Worm (Caenorhabditis elegans): ENCODE measurements around the gene ubc-15.

The ubc-15 gene

ce11 chrII:2931564-2931963, 18.2 kb upstream of the ubc-15 start:
- TF ChIP-seq nhr-77 (tag; optimal IDR thresholded peaks at IDR 0.05) (no peak), spr-3 (GFP tag; optimal IDR thresholded peaks at IDR 0.05) (no peak), T26A8.4 (GFP tag; IDR thresholded peaks at IDR 0.05) (no peak), zag-1 (tag; optimal IDR thresholded peaks at IDR 0.05) (no peak), zip-2 (tag; optimal IDR thresholded peaks at IDR 0.05) (no peak), set-16 (GFP tag; IDR thresholded peaks at IDR 0.05) (0 out of 2 replicates have a peak, but pooled peaks have one; percentile 21), rbr-2 (tag; optimal IDR thresholded peaks at IDR 0.05) (no peak), mxl-2 (GFP tag; conservative IDR thresholded peaks at IDR 0.05) (no peak)

- TF ChIP-seq mep-1 (tag; optimal IDR thresholded peaks at IDR 0.05) = no peak
- TF ChIP-seq dmd-9 (GFP tag; IDR thresholded peaks at IDR 0.05) = no peak
- no peak for TF ChIP-seq aly-2 (tag; optimal IDR thresholded peaks at IDR 0.05)
- TF ChIP-seq fos-1 (tag; optimal IDR thresholded peaks at IDR 0.05) = no peak
- TF ChIP-seq snpc-4 (tag; optimal IDR thresholded peaks at IDR 0.05) = no peak
- TF ChIP-seq lsy-2 (tag; optimal IDR thresholded peaks at IDR 0.05) = no peak
Measured at ce11 chrII:2930499-2930898, 17.1 kb upstream of the ubc-15 start, which contains the start of the genes irld-64 and irld-63. Gene irld-64, minus strand, starts transcription at chrII:2930599. Gene irld-63, plus strand, starts transcription at chrII:2930728.

ce11 chrII:2929846-2930245, 16.4 kb upstream of the ubc-15 start:
- TF ChIP-seq zip-2 (tag; optimal IDR thresholded peaks at IDR 0.05) (no peak), ceh-82 (tag; optimal IDR thresholded peaks at IDR 0.05) (no peak), dve-1 (tag; optimal IDR thresholded peaks at IDR 0.05; ENCODE audit: insufficient read depth) (no peak), aha-1 (tag) (no peak), ZK546.5 (tag; optimal IDR thresholded peaks at IDR 0.05) (no peak), vab-7 (GFP tag; IDR thresholded peaks at IDR 0.05) (no peak), zip-11 (GFP tag; IDR thresholded peaks at IDR 0.05) (no peak), F44E2.7 (GFP tag; IDR thresholded peaks at IDR 0.05) (no peak), Y75B8A.6 (GFP tag; IDR thresholded peaks at IDR 0.05) (no peak), D1046.2 (GFP tag; IDR thresholded peaks at IDR 0.05) (0 out of 2 replicates have a peak, but pooled peaks have one; percentile 41), hlh-30 (tag; optimal IDR thresholded peaks at IDR 0.05; ENCODE audit: insufficient read depth) (no peak), egl-43 (GFP tag; IDR thresholded peaks at IDR 0.05) (0 out of 2 replicates have a peak, but pooled peaks have one; percentile 12), unc-39 (tag; optimal IDR thresholded peaks at IDR 0.05) (no peak), snpc-4 (tag; optimal IDR thresholded peaks at IDR 0.05) (no peak), nhr-10 (tag; optimal IDR thresholded peaks at IDR 0.05) (no peak), Y48G9A.11 (GFP tag; IDR thresholded peaks at IDR 0.05) (no peak), pqm-1 (tag; optimal IDR thresholded peaks at IDR 0.05) (no peak), tag-97 (GFP tag; IDR thresholded peaks at IDR 0.05) (no peak), pha-4 (GFP tag; IDR thresholded peaks at IDR 0.05) (no peak), pha-4 (tag; optimal IDR thresholded peaks at IDR 0.05) (no peak), nhr-41 (GFP tag; IDR thresholded peaks at IDR 0.05) (no peak), set-16 (GFP tag; IDR thresholded peaks at IDR 0.05) (peak; percentile 77), nhr-11 (tag; optimal IDR thresholded peaks at IDR 0.05) (no peak), dmd-8 (GFP tag; IDR thresholded peaks at IDR 0.05) (no peak)

- TF ChIP-seq R02D3.7 (tag; optimal IDR thresholded peaks at IDR 0.05) = no peak
- TF ChIP-seq fkh-10 (GFP tag; optimal IDR thresholded peaks at IDR 0.05) = no peak
- peak in 1 of 2 experiments; percentile 22 for TF ChIP-seq unc-62 (GFP tag; optimal IDR thresholded peaks at IDR 0.05 in 1 of 2)
- TF ChIP-seq unc-62 (tag; optimal IDR thresholded peaks at IDR 0.05) = no peak
- peak; percentile 79 for TF ChIP-seq aha-1 (tag)
- TF ChIP-seq set-16 (GFP tag; IDR thresholded peaks at IDR 0.05) = peak; percentile 40
Measured at ce11 chrII:2927533-2927932, 14.1 kb upstream of the ubc-15 start, which contains the start of the genes ZK355.3 and ZK355.8. Gene ZK355.3, minus strand, starts transcription at chrII:2927633. Gene ZK355.8, plus strand, starts transcription at chrII:2927804.
